Fruit fly (Drosophila melanogaster): Measurements from ENCODE around the gene CG13144.

- no peak for TF ChIP-seq CG32264 (GFP tag; optimal IDR thresholded peaks at IDR 0.05)
- no peak for TF ChIP-seq Myc (optimal IDR thresholded peaks at IDR 0.05)
- no peak for TF ChIP-seq rgr (GFP tag; optimal IDR thresholded peaks at IDR 0.05)
- no peak for TF ChIP-seq psq (GFP tag; optimal IDR thresholded peaks at IDR 0.05)
- TF ChIP-seq Rel (GFP tag; optimal IDR thresholded peaks at IDR 0.05), result no peak
- TF ChIP-seq Rel (tag; optimal IDR thresholded peaks at IDR 0.05), result no peak
- no peak for TF ChIP-seq jim (GFP tag; optimal IDR thresholded peaks at IDR 0.05)
- no peak for TF ChIP-seq Jra (GFP tag; optimal IDR thresholded peaks at IDR 0.05)
- TF ChIP-seq usp (GFP tag; optimal IDR thresholded peaks at IDR 0.05), result no peak
- TF ChIP-seq OdsH (GFP tag; optimal IDR thresholded peaks at IDR 0.05), result no peak
- TF ChIP-seq Hr78 (GFP tag; optimal IDR thresholded peaks at IDR 0.05), result no peak
Measured at dm6 chr2L:10472257-10472656, 19.0 kb downstream of the CG13144 start.
